Fruit fly (Drosophila melanogaster): Measurements from ENCODE around the gene ru.

dm6 chr3L:1388862-1389261, 18.4 kb downstream of the ru start:
- no peak for TF ChIP-seq Hr96 (GFP tag; optimal IDR thresholded peaks at IDR 0.05)
- TF ChIP-seq bab1 (GFP tag; optimal IDR thresholded peaks at IDR 0.05): no peak
- TF ChIP-seq CG1620 (GFP tag; optimal IDR thresholded peaks at IDR 0.05): no peak

All from whole organism, adult.